Worm (Caenorhabditis elegans): ENCODE results near the gene clec-126.

ce11 chrII:3473744-3474143 is 45.5 kb upstream of the clec-126 start, which contains the start of gene sdz-32:
- no peak for TF ChIP-seq elt-3 (tag; optimal IDR thresholded peaks at IDR 0.05)
- TF ChIP-seq lsy-2 (tag; optimal IDR thresholded peaks at IDR 0.05) = no peak
- TF ChIP-seq ceh-43 (GFP tag; optimal IDR thresholded peaks at IDR 0.05) = no peak
- no peak for TF ChIP-seq nhr-237 (tag; optimal IDR thresholded peaks at IDR 0.05)
- no peak for TF ChIP-seq snpc-4 (tag; optimal IDR thresholded peaks at IDR 0.05)
- no peak for TF ChIP-seq ceh-83 (GFP tag; optimal IDR thresholded peaks at IDR 0.05)
- no peak for TF ChIP-seq ztf-11 (tag; optimal IDR thresholded peaks at IDR 0.05)
- no peak for TF ChIP-seq ceh-39 (tag; optimal IDR thresholded peaks at IDR 0.05)
- TF ChIP-seq lin-13 (tag; optimal IDR thresholded peaks at IDR 0.05) = no peak
- no peak for TF ChIP-seq nhr-76 (tag; optimal IDR thresholded peaks at IDR 0.05)

Data from whole organism, mixed stage, embryonic.